Worm (Caenorhabditis elegans) whole organism, L4 larva: ENCODE data around the gene Y43F8B.17.

Source experiments
- duxl-1 ChIP-seq: sonication (generic microtip); optimal IDR thresholded peaks from 2 replicates; lab custom pipeline; 2016; ENCODE audit warnings: mild to moderate bottlenecking, missing genetic modification characterization, moderate library complexity, missing compliant biosample characterization; ENCODE audit not compliant: poor library complexity
- egl-27 ChIP-seq: sonication (generic microtip); optimal IDR thresholded peaks from 3 replicates; lab custom pipeline; 2017; ENCODE audit warnings: missing biosample characterization, missing genetic modification reagents, missing genetic modification characterization
- lin-15B ChIP-seq: fragments of 150-350 bp; sonication (generic microtip); optimal IDR thresholded peaks from 3 replicates; lab custom pipeline; 2014; ENCODE audit warnings: missing biosample characterization, missing genetic modification characterization
- nhr-76 ChIP-seq: fragments of 150-350 bp; optimal IDR thresholded peaks from 2 replicates; lab custom pipeline; 2014; ENCODE audit warnings: missing biosample characterization, missing genetic modification characterization
- unc-39 ChIP-seq: sonication (generic microtip); optimal IDR thresholded peaks from 2 replicates; lab custom pipeline; 2017; ENCODE audit warnings: missing biosample characterization, missing genetic modification characterization

- TF ChIP-seq unc-39 (tag; lab: Kevin White, UChicago) (no peak), lin-15B (tag; lab: Kevin White, UChicago) (no peak), nhr-76 (no peak), duxl-1 (no peak), egl-27 (tag; lab: Kevin White, UChicago) (no peak)
These were observed 16.9 kb upstream of the Y43F8B.17 start, which contains the start of gene Y43F8B.23 for ce11 chrV:19467574-19467973.
